Worm (Caenorhabditis elegans) whole organism, L4 larva: ENCODE results near the gene sur-5.

Source experiments
- D1046.2 ChIP-seq: fragments of 200-800 bp; sonication (Bioruptor generic); IDR thresholded peaks from 2 replicates; pipeline ENCODE4 v1.3.6; 2022; ENCODE audit warnings: missing genetic modification characterization, missing compliant biosample characterization
- F37D6.2 ChIP-seq: sonication (generic microtip); optimal IDR thresholded peaks from 2 replicates; lab custom pipeline; 2016; ENCODE audit warnings: mild to moderate bottlenecking, missing genetic modification characterization, missing compliant biosample characterization
- T20F7.1 ChIP-seq: fragments of 200-800 bp; sonication (Bioruptor generic); optimal IDR thresholded peaks from 2 replicates; lab custom pipeline; 2018; ENCODE audit warnings: mild to moderate bottlenecking, missing genetic modification characterization, missing compliant biosample characterization
- T26A8.4 ChIP-seq: fragments of 200-800 bp; sonication (Bioruptor generic); IDR thresholded peaks from 2 replicates; pipeline ENCODE4 v1.3.6; 2022; ENCODE audit warnings: missing genetic modification characterization, missing compliant biosample characterization
- ZK546.5 ChIP-seq, 2 experiments: sonication (generic microtip); optimal IDR thresholded peaks; 2 replicates each; lab custom pipeline; 2017; ENCODE audit warnings: missing biosample characterization in 2 of 2, missing genetic modification characterization in 2 of 2
- aha-1 ChIP-seq: fragments of 150-350 bp; peaks from one replicate; lab custom pipeline; 2014; ENCODE audit warnings: missing biosample characterization, missing genetic modification characterization
- ama-1 ChIP-seq: fragments of 150-350 bp; optimal IDR thresholded peaks from 2 replicates; lab custom pipeline; 2014; ENCODE audit warnings: inconsistent platforms, mixed read lengths
- arid-1 ChIP-seq: fragments of 200-800 bp; sonication (Bioruptor generic); conservative IDR thresholded peaks from 2 replicates; pipeline ENCODE4 v1.3.6; 2022; ENCODE audit warnings: missing genetic modification reagents, missing genetic modification characterization, missing compliant biosample characterization
- ctbp-1 ChIP-seq: fragments of 200-800 bp; sonication (Bioruptor generic); IDR thresholded peaks from 2 replicates; pipeline ENCODE4 v1.3.6; 2022; ENCODE audit warnings: missing genetic modification reagents, missing genetic modification characterization, missing compliant biosample characterization
- daf-16 ChIP-seq, 3 experiments: sonication (generic microtip); optimal IDR thresholded peaks; 2 replicates each; lab custom pipeline; 2016 to 2017; ENCODE audit warnings: missing genetic modification characterization in 3 of 3, missing genetic modification reagents in 3 of 3, mild to moderate bottlenecking in 2 of 3, missing compliant biosample characterization in 2 of 3, missing biosample characterization in 1 of 3, moderate library complexity in 1 of 3
- dve-1 ChIP-seq: sonication (generic microtip); optimal IDR thresholded peaks from 2 replicates; lab custom pipeline; 2017; ENCODE audit warnings: antibody characterized with exemption, mild to moderate bottlenecking, missing genetic modification characterization, missing compliant biosample characterization; ENCODE audit not compliant: insufficient read depth
- fos-1 ChIP-seq: fragments of 150-350 bp; optimal IDR thresholded peaks from 2 replicates; lab custom pipeline; 2014; ENCODE audit warnings: missing biosample characterization, missing genetic modification characterization
- hlh-11 ChIP-seq: fragments of 200-800 bp; sonication (Bioruptor generic); optimal IDR thresholded peaks from 2 replicates; lab custom pipeline; 2018; ENCODE audit warnings: mild to moderate bottlenecking, missing genetic modification characterization, missing compliant biosample characterization
- hlh-30 ChIP-seq: sonication (generic microtip); optimal IDR thresholded peaks from 2 replicates; lab custom pipeline; 2017; ENCODE audit warnings: antibody characterized with exemption, mild to moderate bottlenecking, missing genetic modification characterization, missing compliant biosample characterization; ENCODE audit not compliant: insufficient read depth
- jun-1 ChIP-seq: fragments of 150-350 bp; optimal IDR thresholded peaks from 2 replicates; lab custom pipeline; 2014; ENCODE audit warnings: missing biosample characterization, missing genetic modification reagents, missing genetic modification characterization
- lim-7 ChIP-seq: fragments of 200-800 bp; sonication (Bioruptor generic); IDR thresholded peaks from 2 replicates; pipeline ENCODE4 v1.3.6; 2022; ENCODE audit warnings: missing genetic modification characterization, missing compliant biosample characterization
- lin-1 ChIP-seq: fragments of 200-800 bp; sonication (Bioruptor generic); IDR thresholded peaks from 2 replicates; pipeline ENCODE4 v1.3.6; 2022; ENCODE audit warnings: missing genetic modification reagents, missing genetic modification characterization, missing compliant biosample characterization
- lin-38 ChIP-seq: fragments of 200-800 bp; sonication (Bioruptor generic); IDR thresholded peaks from 2 replicates; pipeline ENCODE4 v1.3.6; 2022; ENCODE audit warnings: missing genetic modification reagents, missing genetic modification characterization, missing compliant biosample characterization
- lsy-2 ChIP-seq, 2 experiments: fragments of 150-350 bp in 1 of 2; sonication (generic microtip) in 1 of 2; optimal IDR thresholded peaks; 2 replicates each; lab custom pipeline; 2014 to 2017; ENCODE audit warnings: missing biosample characterization in 2 of 2, missing genetic modification characterization in 2 of 2
- madf-9 ChIP-seq: fragments of 200-800 bp; sonication (Bioruptor generic); conservative IDR thresholded peaks from 2 replicates; pipeline ENCODE4 v1.3.6; 2022; ENCODE audit warnings: missing genetic modification reagents, missing genetic modification characterization, missing compliant biosample characterization
- mdl-1 ChIP-seq, 2 experiments: fragments of 150-350 bp in 1 of 2; sonication (generic microtip) in 1 of 2; optimal IDR thresholded peaks; 2 replicates each; lab custom pipeline; 2014 to 2017; ENCODE audit warnings: missing biosample characterization in 2 of 2, missing genetic modification characterization in 2 of 2
- mep-1 ChIP-seq: fragments of 150-350 bp; sonication (generic microtip); optimal IDR thresholded peaks from 3 replicates; lab custom pipeline; 2014; ENCODE audit warnings: missing biosample characterization, missing genetic modification characterization
- mes-2 ChIP-seq: sonication (generic microtip); optimal IDR thresholded peaks from 2 replicates; lab custom pipeline; 2016; ENCODE audit warnings: missing genotype, mild to moderate bottlenecking, missing genetic modification characterization, missing compliant biosample characterization; ENCODE audit not compliant: poor library complexity, severe bottlenecking
- mxl-2 ChIP-seq: fragments of 200-800 bp; sonication (Bioruptor generic); conservative IDR thresholded peaks from 2 replicates; pipeline ENCODE4 v1.3.6; 2022; ENCODE audit warnings: missing genetic modification reagents, missing genetic modification characterization, missing compliant biosample characterization
- mxl-3 ChIP-seq: fragments of 200-800 bp; sonication (Bioruptor generic); optimal IDR thresholded peaks from 2 replicates; lab custom pipeline; 2018; ENCODE audit warnings: mild to moderate bottlenecking, missing genetic modification characterization, missing compliant biosample characterization
- nhr-10 ChIP-seq: fragments of 150-350 bp; optimal IDR thresholded peaks from 2 replicates; lab custom pipeline; 2014; ENCODE audit warnings: missing biosample characterization, missing genetic modification characterization
- nhr-102 ChIP-seq: sonication (generic microtip); optimal IDR thresholded peaks from 2 replicates; lab custom pipeline; 2016; ENCODE audit warnings: mild to moderate bottlenecking, missing genetic modification characterization, moderate library complexity, missing compliant biosample characterization
- nhr-11 ChIP-seq: fragments of 150-350 bp; optimal IDR thresholded peaks from 2 replicates; lab custom pipeline; 2014; ENCODE audit warnings: missing biosample characterization, missing genetic modification characterization
- nhr-237 ChIP-seq: sonication (generic microtip); optimal IDR thresholded peaks from 2 replicates; lab custom pipeline; 2017; ENCODE audit warnings: missing biosample characterization, missing genetic modification characterization
- nhr-25 ChIP-seq: sonication (generic microtip); optimal IDR thresholded peaks from 2 replicates; lab custom pipeline; 2017; ENCODE audit warnings: missing genetic modification characterization, mild to moderate bottlenecking, missing compliant biosample characterization, antibody characterized with exemption, moderate library complexity, borderline replicate concordance; ENCODE audit not compliant: insufficient read depth
- nhr-41 ChIP-seq: fragments of 200-800 bp; sonication (Bioruptor generic); IDR thresholded peaks from 2 replicates; pipeline ENCODE4 v1.3.6; 2022; ENCODE audit warnings: missing genetic modification reagents, missing genetic modification characterization, missing compliant biosample characterization
- nhr-42 ChIP-seq: fragments of 200-800 bp; sonication (Bioruptor generic); IDR thresholded peaks from 2 replicates; pipeline ENCODE4 v1.3.6; 2022; ENCODE audit warnings: missing genetic modification characterization, missing compliant biosample characterization
- nhr-48 ChIP-seq: sonication (generic microtip); optimal IDR thresholded peaks from 2 replicates; lab custom pipeline; 2016; ENCODE audit warnings: mild to moderate bottlenecking, missing genetic modification characterization, missing compliant biosample characterization
- nhr-76 ChIP-seq: fragments of 150-350 bp; optimal IDR thresholded peaks from 2 replicates; lab custom pipeline; 2014; ENCODE audit warnings: missing biosample characterization, missing genetic modification characterization
- nhr-77 ChIP-seq: fragments of 150-350 bp; optimal IDR thresholded peaks from 2 replicates; lab custom pipeline; 2014; ENCODE audit warnings: missing biosample characterization, missing genetic modification characterization
- php-3 ChIP-seq: fragments of 200-800 bp; sonication (Bioruptor generic); IDR thresholded peaks from 2 replicates; pipeline ENCODE4 v1.3.6; 2022; ENCODE audit warnings: missing genetic modification reagents, missing genetic modification characterization, missing compliant biosample characterization
- rbr-2 ChIP-seq: sonication (generic microtip); optimal IDR thresholded peaks from 2 replicates; lab custom pipeline; 2016; ENCODE audit warnings: missing genotype, missing genetic modification characterization, missing compliant biosample characterization
- snpc-1.2 ChIP-seq: fragments of 200-800 bp; sonication (Bioruptor generic); IDR thresholded peaks from 2 replicates; pipeline ENCODE4 v1.3.6; 2022; ENCODE audit warnings: missing genetic modification reagents, missing genetic modification characterization, missing compliant biosample characterization
- snpc-4 ChIP-seq: fragments of 150-350 bp; optimal IDR thresholded peaks from 2 replicates; lab custom pipeline; 2014; ENCODE audit warnings: missing biosample characterization, missing genetic modification characterization
- tra-1 ChIP-seq: fragments of 200-800 bp; sonication (Bioruptor generic); IDR thresholded peaks from 2 replicates; pipeline ENCODE4 v1.3.6; 2022; ENCODE audit warnings: missing genetic modification reagents, missing genetic modification characterization, missing compliant biosample characterization
- unc-39 ChIP-seq: sonication (generic microtip); optimal IDR thresholded peaks from 2 replicates; lab custom pipeline; 2017; ENCODE audit warnings: missing biosample characterization, missing genetic modification characterization
- unc-62 ChIP-seq, 3 experiments: fragments of 150-350 bp in 1 of 3; sonication (generic microtip); optimal IDR thresholded peaks in 2 of 3; peaks in 1 of 3; 1 replicate in 1 of 3; 2 replicates in 2 of 3; lab custom pipeline; 2014 to 2017; ENCODE audit warnings: missing biosample characterization in 3 of 3, missing genetic modification characterization in 3 of 3, missing genetic modification reagents in 3 of 3, missing genotype in 1 of 3
- zag-1 ChIP-seq: fragments of 150-350 bp; optimal IDR thresholded peaks from 2 replicates; lab custom pipeline; 2014; ENCODE audit warnings: missing biosample characterization, missing genetic modification characterization
- zip-2 ChIP-seq: fragments of 150-350 bp; optimal IDR thresholded peaks from 2 replicates; lab custom pipeline; 2014; ENCODE audit warnings: missing biosample characterization, missing genetic modification characterization
- ztf-11 ChIP-seq: fragments of 150-350 bp; optimal IDR thresholded peaks from 2 replicates; lab custom pipeline; 2014; ENCODE audit warnings: missing biosample characterization, missing genetic modification characterization
- ztf-7 ChIP-seq: fragments of 150-350 bp; optimal IDR thresholded peaks from 2 replicates; lab custom pipeline; 2014; ENCODE audit warnings: missing biosample characterization, missing genetic modification characterization

Gene sur-5

DNA sequence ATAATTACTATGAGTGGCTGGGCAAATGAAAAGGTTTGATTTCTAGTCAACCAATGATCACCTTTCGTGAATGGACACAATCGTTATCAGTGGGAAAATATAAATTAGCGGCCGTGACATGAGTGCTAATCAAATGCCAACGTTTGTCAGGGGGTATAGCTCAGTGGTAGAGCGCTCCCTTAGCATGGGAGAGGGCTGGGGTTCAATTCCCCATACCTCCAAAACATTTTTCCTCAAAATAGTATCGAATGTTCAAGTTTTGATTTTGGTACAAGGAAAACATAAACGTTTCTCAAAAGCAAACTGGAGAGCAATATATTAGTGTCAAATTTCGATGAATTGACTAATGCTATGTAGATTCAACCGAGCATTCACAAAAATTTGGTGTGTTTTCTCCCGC, 18.2 kb upstream of the sur-5 start (continued):
- TF ChIP-seq hlh-11 (tag; lab: Kevin White, UChicago), result peak; percentile 50
- peak; percentile 64; the same call in 1 of the 2 replicates for TF ChIP-seq D1046.2 (GFP tag; lab: Robert Waterston, UW)
- peak; percentile 62 for TF ChIP-seq ctbp-1 (GFP tag; lab: Robert Waterston, UW)
- TF ChIP-seq, all 104 proteins: peak for 56

DNA sequence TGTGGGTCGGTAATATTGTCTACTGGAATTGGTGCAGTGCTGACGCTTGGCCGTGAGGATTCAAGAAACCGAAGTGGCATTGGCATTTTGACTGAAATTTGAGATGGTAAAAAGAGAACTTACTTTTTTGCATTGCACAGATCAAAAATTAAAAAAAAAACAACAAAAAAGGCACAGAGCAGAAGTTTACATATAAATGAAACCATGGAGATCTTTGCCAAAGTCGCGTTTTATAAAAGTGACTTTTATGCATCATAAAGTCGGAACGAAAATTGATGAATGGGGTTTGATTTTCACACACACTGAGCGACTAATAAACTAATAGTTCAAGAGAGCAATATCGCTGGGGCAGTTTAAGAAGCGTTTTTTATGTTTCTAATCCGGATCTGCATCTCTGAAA, 17.0 kb upstream of the sur-5 start, which contains the start of gene T08A9.13:
T08A9.13 (minus strand) TSS at position 101 of the 400 bp plus-strand sequence.
- no peak for TF ChIP-seq ztf-7 (tag; lab: Kevin White, UChicago)
- no peak for TF ChIP-seq snpc-1.2 (GFP tag; lab: Robert Waterston, UW)
- TF ChIP-seq nhr-237 (tag; lab: Kevin White, UChicago), result no peak
- TF ChIP-seq nhr-25 (tag; lab: Kevin White, UChicago), result no peak
- no peak for TF ChIP-seq rbr-2
- no peak for TF ChIP-seq lim-7 (GFP tag; lab: Robert Waterston, UW)
- no peak for TF ChIP-seq arid-1 (GFP tag; lab: Robert Waterston, UW)
- no peak for TF ChIP-seq zag-1 (tag; lab: Kevin White, UChicago)
- TF ChIP-seq fos-1, result no peak
- no peak for TF ChIP-seq ZK546.5 (tag; optimal IDR thresholded peaks at IDR 0.05; lab: Kevin White, UChicago)
- no peak for TF ChIP-seq lin-38 (GFP tag; lab: Robert Waterston, UW)
- no peak for TF ChIP-seq nhr-41 (GFP tag; lab: Robert Waterston, UW)
- no peak for TF ChIP-seq madf-9 (GFP tag; lab: Robert Waterston, UW)

DNA sequence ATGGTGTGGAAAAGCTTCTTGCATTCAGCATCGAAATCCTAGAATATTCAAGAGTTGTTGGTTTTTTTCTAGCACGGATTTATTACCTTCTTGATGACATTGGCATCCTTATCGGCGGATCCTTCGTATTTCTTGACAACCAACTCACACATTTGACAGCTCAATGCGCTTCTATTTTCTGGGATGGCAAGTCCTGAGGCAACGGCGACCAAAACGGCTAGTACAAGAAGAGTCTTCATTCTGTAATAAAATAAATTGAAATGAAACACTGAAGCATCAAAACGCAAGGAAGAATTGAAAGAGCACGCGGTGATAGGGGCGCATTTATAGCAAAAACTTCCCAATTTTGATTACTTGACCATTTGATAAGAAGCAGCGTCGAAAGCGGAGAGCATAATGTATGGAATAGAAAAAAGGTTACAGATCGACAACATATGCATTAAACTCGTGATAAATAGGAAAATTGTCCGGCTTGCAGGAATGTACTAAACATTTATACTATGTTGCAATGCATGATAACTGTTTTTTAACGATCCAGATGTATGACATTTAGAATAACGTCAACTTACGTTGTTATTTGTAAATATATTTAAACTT, 14.8 kb upstream of the sur-5 start, which contains the start of gene spp-5:
spp-5 (minus strand) TSS at position 240 of the 597 bp plus-strand sequence.
- peak; percentile 76 for TF ChIP-seq dve-1 (tag; lab: Kevin White, UChicago)
- peak; percentile 19 for TF ChIP-seq mep-1 (tag; lab: Kevin White, UChicago)
- TF ChIP-seq mes-2 (tag; lab: Kevin White, UChicago), result peak; percentile 32
- TF ChIP-seq snpc-4 (tag; lab: Kevin White, UChicago), result no peak
- peak; percentile 90 for TF ChIP-seq php-3
- TF ChIP-seq nhr-11, result no peak
- TF ChIP-seq nhr-76, result no peak
- 0 out of 2 replicates have a peak, but pooled peaks have one; percentile 9 for TF ChIP-seq T26A8.4 (GFP tag; lab: Robert Waterston, UW)
- TF ChIP-seq hlh-30, result peak; percentile 53
- TF ChIP-seq F37D6.2, result no peak
- peak; percentile 12 for TF ChIP-seq nhr-10 (tag; lab: Kevin White, UChicago)
- peak; percentile 79 for TF ChIP-seq ama-1 (lab: Kevin White, UChicago)
- TF ChIP-seq ztf-11, result no peak
- peak; percentile 92 for TF ChIP-seq nhr-77 (tag; lab: Kevin White, UChicago)
- TF ChIP-seq unc-39 (tag; lab: Kevin White, UChicago), result no peak
- peak in 1 of 2 experiments; percentile 62 for TF ChIP-seq unc-62 (GFP tag; optimal IDR thresholded peaks at IDR 0.05 in 1 of 2; lab: Kevin White, UChicago)
- TF ChIP-seq unc-62 (tag; optimal IDR thresholded peaks at IDR 0.05; lab: Kevin White, UChicago), result no peak
- TF ChIP-seq mxl-2 (GFP tag; lab: Robert Waterston, UW), result no peak
- TF ChIP-seq aha-1 (tag; lab: Kevin White, UChicago), result peak; percentile 89
- TF ChIP-seq jun-1 (tag; lab: Kevin White, UChicago), result no peak
- peak; percentile 23 for TF ChIP-seq nhr-48 (tag; lab: Kevin White, UChicago)
- TF ChIP-seq lin-1 (GFP tag; lab: Robert Waterston, UW), result 0 out of 2 replicates have a peak, but pooled peaks have one; percentile 12
- no peak for TF ChIP-seq lin-38 (GFP tag; lab: Robert Waterston, UW)
- TF ChIP-seq zip-2, result no peak
- no peak for TF ChIP-seq nhr-42 (GFP tag; lab: Robert Waterston, UW)
- TF ChIP-seq daf-16 (GFP tag; optimal IDR thresholded peaks at IDR 0.05; lab: Kevin White, UChicago), result no peak
- peak; percentile 95 for TF ChIP-seq daf-16 (tag; optimal IDR thresholded peaks at IDR 0.05; lab: Kevin White, UChicago)
- TF ChIP-seq hlh-11 (tag; lab: Kevin White, UChicago), result peak; percentile 86
- peak; percentile 77 for TF ChIP-seq mxl-3 (GFP tag; lab: Kevin White, UChicago)
- TF ChIP-seq tra-1, result peak; percentile 83
- TF ChIP-seq nhr-102, result peak; percentile 39
- TF ChIP-seq mdl-1 (tag; optimal IDR thresholded peaks at IDR 0.05; lab: Kevin White, UChicago), result peak in 1 of 2 experiments; percentile 67
- peak; percentile 55 for TF ChIP-seq T20F7.1 (GFP tag; lab: Kevin White, UChicago)
- TF ChIP-seq lsy-2 (tag; optimal IDR thresholded peaks at IDR 0.05; lab: Kevin White, UChicago), result no peak
